Worm (Caenorhabditis elegans): Measurements from ENCODE around the gene C55B6.5.

The C55B6.5 gene

ce11 chrX:7200475-7200874 lies 4.6 kb downstream of the C55B6.5 start:
- no peak for TF ChIP-seq fos-1 (tag; optimal IDR thresholded peaks at IDR 0.05)
- peak; percentile 94 for TF ChIP-seq elt-2 (tag; optimal IDR thresholded peaks at IDR 0.05)
- TF ChIP-seq hmg-11 (tag; optimal IDR thresholded peaks at IDR 0.05), result no peak
- TF ChIP-seq ceh-82 (tag; optimal IDR thresholded peaks at IDR 0.05), result no peak
- no peak for TF ChIP-seq lin-39 (tag; optimal IDR thresholded peaks at IDR 0.05)
- TF ChIP-seq unc-62 (GFP tag; optimal IDR thresholded peaks at IDR 0.05), result no peak
- TF ChIP-seq aly-2 (tag; optimal IDR thresholded peaks at IDR 0.05), result no peak
- no peak for TF ChIP-seq ceh-28 (tag; optimal IDR thresholded peaks at IDR 0.05)
- no peak for TF ChIP-seq egl-27 (tag; optimal IDR thresholded peaks at IDR 0.05)
- TF ChIP-seq pqm-1 (tag; optimal IDR thresholded peaks at IDR 0.05), result peak; percentile 83
- no peak for TF ChIP-seq nhr-23 (tag; optimal IDR thresholded peaks at IDR 0.05)
- TF ChIP-seq nhr-76 (tag; optimal IDR thresholded peaks at IDR 0.05), result no peak
- no peak for TF ChIP-seq ceh-9 (tag; optimal IDR thresholded peaks at IDR 0.05)
- no peak for TF ChIP-seq ceh-16 (tag; optimal IDR thresholded peaks at IDR 0.05)
- no peak for TF ChIP-seq nhr-43 (tag; optimal IDR thresholded peaks at IDR 0.05; ENCODE audit: poor library complexity, severe bottlenecking)
- TF ChIP-seq lin-15B (tag; optimal IDR thresholded peaks at IDR 0.05), result no peak
- peak; percentile 41 for TF ChIP-seq nfya-1 (tag; optimal IDR thresholded peaks at IDR 0.05; ENCODE audit: insufficient read depth)
- TF ChIP-seq elt-1 (tag; optimal IDR thresholded peaks at IDR 0.05), result no peak
- TF ChIP-seq eor-1 (tag; optimal IDR thresholded peaks at IDR 0.05), result no peak
- no peak for TF ChIP-seq nhr-12 (tag; optimal IDR thresholded peaks at IDR 0.05)
- TF ChIP-seq sea-2 (GFP tag; optimal IDR thresholded peaks at IDR 0.05), result no peak
- TF ChIP-seq nhr-77 (tag; optimal IDR thresholded peaks at IDR 0.05), result no peak
- TF ChIP-seq ztf-4 (tag; optimal IDR thresholded peaks at IDR 0.05), result no peak
- no peak for TF ChIP-seq mdl-1 (tag; optimal IDR thresholded peaks at IDR 0.05)
- no peak for TF ChIP-seq egl-5 (tag; optimal IDR thresholded peaks at IDR 0.05)
- no peak for TF ChIP-seq R02D3.7 (tag; optimal IDR thresholded peaks at IDR 0.05)
- TF ChIP-seq ztf-11 (tag; optimal IDR thresholded peaks at IDR 0.05), result no peak
- no peak for TF ChIP-seq unc-39 (tag; optimal IDR thresholded peaks at IDR 0.05)
- no peak for TF ChIP-seq nhr-28 (tag; optimal IDR thresholded peaks at IDR 0.05)
- no peak for TF ChIP-seq nhr-67 (tag; optimal IDR thresholded peaks at IDR 0.05)
- peak; percentile 38 for TF ChIP-seq jun-1 (tag; optimal IDR thresholded peaks at IDR 0.05)
- no peak for TF ChIP-seq lsy-12 (tag; optimal IDR thresholded peaks at IDR 0.05)
- TF ChIP-seq mml-1 (tag; optimal IDR thresholded peaks at IDR 0.05), result no peak
- no peak for TF ChIP-seq snpc-4 (tag; optimal IDR thresholded peaks at IDR 0.05)
- TF ChIP-seq fkh-2 (tag; optimal IDR thresholded peaks at IDR 0.05), result no peak
- TF ChIP-seq skn-1 (tag; optimal IDR thresholded peaks at IDR 0.05), result peak; percentile 47
- TF ChIP-seq fkh-10 (GFP tag; optimal IDR thresholded peaks at IDR 0.05), result no peak
- TF ChIP-seq nhr-25 (tag; optimal IDR thresholded peaks at IDR 0.05), result no peak

ce11 chrX:7199831-7200414 lies 5.2 kb downstream of the C55B6.5 start, which contains the start of gene C55B6.1:
TSS of gene C55B6.1 (plus strand) at chrX:7200364.
- TF ChIP-seq snpc-4 (tag; optimal IDR thresholded peaks at IDR 0.05), result no peak
- TF ChIP-seq aly-2 (tag; optimal IDR thresholded peaks at IDR 0.05), result no peak
- TF ChIP-seq nfya-1 (tag; optimal IDR thresholded peaks at IDR 0.05; ENCODE audit: insufficient read depth), result peak; percentile 8

- TF ChIP-seq nhr-11 (tag; optimal IDR thresholded peaks at IDR 0.05) (no peak), pqm-1 (tag; optimal IDR thresholded peaks at IDR 0.05) (no peak), egl-27 (tag; optimal IDR thresholded peaks at IDR 0.05) (no peak), nfya-1 (tag; optimal IDR thresholded peaks at IDR 0.05; ENCODE audit: insufficient read depth) (peak; percentile 50), nhr-23 (tag; optimal IDR thresholded peaks at IDR 0.05) (peak; percentile 29), fos-1 (tag; optimal IDR thresholded peaks at IDR 0.05) (no peak), elt-1 (tag; optimal IDR thresholded peaks at IDR 0.05) (peak; percentile 28), ztf-4 (tag; optimal IDR thresholded peaks at IDR 0.05) (no peak), ceh-82 (tag; optimal IDR thresholded peaks at IDR 0.05) (no peak), egl-5 (tag; optimal IDR thresholded peaks at IDR 0.05) (no peak), fkh-10 (GFP tag; optimal IDR thresholded peaks at IDR 0.05) (no peak), nhr-237 (tag; optimal IDR thresholded peaks at IDR 0.05) (no peak), daf-12 (tag; optimal IDR thresholded peaks at IDR 0.05) (no peak), mdl-1 (tag; optimal IDR thresholded peaks at IDR 0.05) (no peak), ceh-28 (tag; optimal IDR thresholded peaks at IDR 0.05) (peak; percentile 21), mml-1 (tag; optimal IDR thresholded peaks at IDR 0.05) (no peak), elt-3 (tag; optimal IDR thresholded peaks at IDR 0.05) (peak in 1 of 3 experiments; percentile 90), elt-2 (tag; optimal IDR thresholded peaks at IDR 0.05) (peak; percentile 43), ztf-11 (tag; optimal IDR thresholded peaks at IDR 0.05) (no peak), ZK546.5 (tag; optimal IDR thresholded peaks at IDR 0.05) (no peak), ceh-16 (tag; optimal IDR thresholded peaks at IDR 0.05) (no peak), zag-1 (tag; optimal IDR thresholded peaks at IDR 0.05) (no peak), nhr-76 (tag; optimal IDR thresholded peaks at IDR 0.05) (no peak), skn-1 (tag; optimal IDR thresholded peaks at IDR 0.05) (peak; percentile 17), lsy-12 (tag; optimal IDR thresholded peaks at IDR 0.05) (no peak), tbx-2 (tag; optimal IDR thresholded peaks at IDR 0.05) (peak; percentile 1), fkh-2 (tag; optimal IDR thresholded peaks at IDR 0.05) (no peak), unc-39 (tag; optimal IDR thresholded peaks at IDR 0.05) (no peak), sea-2 (GFP tag; optimal IDR thresholded peaks at IDR 0.05) (no peak), ceh-9 (tag; optimal IDR thresholded peaks at IDR 0.05) (no peak), ama-1 (optimal IDR thresholded peaks at IDR 0.05) (no peak), nhr-12 (tag; optimal IDR thresholded peaks at IDR 0.05) (no peak)
Observed at ce11 chrX:7193894-7194614, 11.0 kb downstream of the C55B6.5 start, which contains the start of gene dnj-7. TSS of gene dnj-7 (plus strand) at chrX:7194564.

Data from whole organism, L3 larva.